Fruit fly (Drosophila melanogaster): ENCODE measurements around the gene CG33253.

Gene CG33253

DNA sequence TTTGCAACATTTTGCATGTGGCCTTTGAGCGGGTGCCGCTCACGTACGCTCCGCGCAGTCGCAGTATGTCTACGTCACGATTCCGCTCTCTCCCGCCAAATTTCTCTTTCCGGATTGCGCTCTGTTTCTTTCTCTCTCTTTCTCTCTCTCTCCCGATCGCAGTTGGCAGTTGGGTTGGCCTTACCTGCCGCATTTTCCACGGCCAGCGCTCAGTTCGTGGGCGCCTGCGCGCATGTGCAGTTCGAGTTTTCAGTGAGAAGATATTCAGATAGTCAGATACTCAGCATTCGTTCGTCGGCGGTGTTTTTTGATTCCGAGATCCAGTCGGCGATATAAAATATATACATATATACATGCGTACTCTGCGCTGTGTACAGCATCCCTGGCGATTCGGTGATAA, 37.2 kb downstream of the CG33253 start, which contains the start of gene CG7884 (continued):
- no peak for TF ChIP-seq CG7839 (tag; optimal IDR thresholded peaks at IDR 0.05)
- TF ChIP-seq CG31224 (GFP tag; IDR thresholded peaks at IDR 0.05), result no peak
- TF ChIP-seq Drgx (GFP tag; IDR thresholded peaks at IDR 0.05), result 0 out of 2 replicates have a peak, but pooled peaks have one; percentile 13
- no peak for TF ChIP-seq MESR4 (GFP tag; optimal IDR thresholded peaks at IDR 0.05)

DNA sequence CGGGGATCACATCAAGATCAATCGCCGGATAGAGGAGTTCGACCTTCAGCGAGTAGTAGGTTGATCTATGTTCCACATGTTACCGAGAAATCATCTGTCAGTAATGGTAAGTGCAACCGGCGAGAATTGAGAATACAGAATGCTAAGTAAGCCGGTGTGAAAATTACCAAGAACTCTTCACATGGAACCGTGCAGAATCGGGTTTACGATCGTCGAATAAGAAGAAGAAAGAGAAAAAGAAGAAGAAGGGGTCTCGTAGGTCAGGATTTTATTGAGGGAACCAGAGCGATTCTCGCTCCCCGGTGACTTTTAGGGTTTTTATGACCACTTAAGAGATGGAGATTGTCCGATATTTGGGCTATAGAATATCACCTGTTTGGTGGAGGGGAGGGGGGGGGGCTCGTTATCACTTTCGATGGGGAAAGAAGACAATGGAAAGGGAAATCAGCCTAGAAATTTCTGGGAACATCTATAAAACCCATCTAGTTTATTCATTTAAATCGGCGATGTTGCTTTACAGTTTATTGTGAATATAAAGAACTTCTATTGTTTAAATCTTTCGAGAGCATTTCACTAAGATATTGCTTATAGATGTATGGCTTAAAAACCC, 37.8 kb downstream of the CG33253 start:
- TF ChIP-seq Chrac-16 (GFP tag; optimal IDR thresholded peaks at IDR 0.05), result no peak
- TF ChIP-seq Blimp-1 (GFP tag; optimal IDR thresholded peaks at IDR 0.05), result peak; percentile 97
- peak; percentile 55 for TF ChIP-seq zen (tag; optimal IDR thresholded peaks at IDR 0.05)
- TF ChIP-seq nau (GFP tag; optimal IDR thresholded peaks at IDR 0.05), result no peak
- TF ChIP-seq bowl (GFP tag; IDR thresholded peaks at IDR 0.05), result no peak
- no peak for TF ChIP-seq D19A (tag; optimal IDR thresholded peaks at IDR 0.05)
- TF ChIP-seq CG4328 (GFP tag; optimal IDR thresholded peaks at IDR 0.05), result no peak
- no peak for TF ChIP-seq schlank (tag; optimal IDR thresholded peaks at IDR 0.05)
- TF ChIP-seq abd-A (tag; optimal IDR thresholded peaks at IDR 0.05), result no peak
- no peak for TF ChIP-seq CG10565 (GFP tag; optimal IDR thresholded peaks at IDR 0.05)
- TF ChIP-seq danr (GFP tag; IDR thresholded peaks at IDR 0.05), result no peak
- TF ChIP-seq grn (GFP tag; optimal IDR thresholded peaks at IDR 0.05), result peak; percentile 26
- TF ChIP-seq CG17385 (GFP tag; optimal IDR thresholded peaks at IDR 0.05), result peak; percentile 76
- no peak for TF ChIP-seq CG15269 (tag; optimal IDR thresholded peaks at IDR 0.05)
- no peak for TF ChIP-seq bsh (GFP tag; optimal IDR thresholded peaks at IDR 0.05)
- TF ChIP-seq tgo (GFP tag; IDR thresholded peaks at IDR 0.05), result no peak
- TF ChIP-seq crc (GFP tag; optimal IDR thresholded peaks at IDR 0.05), result no peak
- no peak for TF ChIP-seq pfk (GFP tag; optimal IDR thresholded peaks at IDR 0.05)
- TF ChIP-seq crol (GFP tag; IDR thresholded peaks at IDR 0.05), result peak; percentile 46; the same call in 1 of the 2 replicates
- no peak for TF ChIP-seq p53 (GFP tag; optimal IDR thresholded peaks at IDR 0.05)
- no peak for TF ChIP-seq CG3995 (GFP tag; optimal IDR thresholded peaks at IDR 0.05)
- no peak for TF ChIP-seq CG12769 (tag; optimal IDR thresholded peaks at IDR 0.05)
- TF ChIP-seq CG18599 (GFP tag; optimal IDR thresholded peaks at IDR 0.05), result no peak
- no peak for TF ChIP-seq NC2β (GFP tag; optimal IDR thresholded peaks at IDR 0.05)
- TF ChIP-seq twi (tag; optimal IDR thresholded peaks at IDR 0.05), result peak; percentile 34
- TF ChIP-seq gcm (GFP tag; optimal IDR thresholded peaks at IDR 0.05), result no peak
- TF ChIP-seq prd (optimal IDR thresholded peaks at IDR 0.05), result no peak
- TF ChIP-seq prd (GFP tag; IDR thresholded peaks at IDR 0.05), result peak; percentile 13; the same call in 1 of the 3 replicates
- TF ChIP-seq CG12659 (GFP tag; optimal IDR thresholded peaks at IDR 0.05), result no peak
- TF ChIP-seq Sry-β (GFP tag; optimal IDR thresholded peaks at IDR 0.05), result no peak
- no peak for TF ChIP-seq rib (GFP tag; IDR thresholded peaks at IDR 0.05)
- peak; percentile 22 for TF ChIP-seq CG33557 (GFP tag; optimal IDR thresholded peaks at IDR 0.05)
- TF ChIP-seq Stat92E (GFP tag; optimal IDR thresholded peaks at IDR 0.05), result peak in 1 of 3 experiments; percentile 10
- TF ChIP-seq Fer1 (GFP tag; optimal IDR thresholded peaks at IDR 0.05), result no peak
- no peak for TF ChIP-seq fu2 (GFP tag; optimal IDR thresholded peaks at IDR 0.05)
- no peak for TF ChIP-seq repo (GFP tag; optimal IDR thresholded peaks at IDR 0.05)
- TF ChIP-seq cwo (GFP tag; optimal IDR thresholded peaks at IDR 0.05), result no peak
- TF ChIP-seq Hmr (GFP tag; optimal IDR thresholded peaks at IDR 0.05), result no peak
- no peak for TF ChIP-seq Sry-δ (GFP tag; optimal IDR thresholded peaks at IDR 0.05)
- no peak for TF ChIP-seq az2 (GFP tag; optimal IDR thresholded peaks at IDR 0.05)
- peak; percentile 88 for TF ChIP-seq cad (GFP tag; optimal IDR thresholded peaks at IDR 0.05)
- no peak for TF ChIP-seq H15 (GFP tag; IDR thresholded peaks at IDR 0.05)
- peak in 1 of 2 experiments; percentile 18 for TF ChIP-seq tll (GFP tag; optimal IDR thresholded peaks at IDR 0.05)
- peak; percentile 11; the same call in 1 of the 3 replicates for TF ChIP-seq CG6791 (GFP tag; IDR thresholded peaks at IDR 0.05; ENCODE audit: partially characterized antibody)

Data from whole organism, embryonic.